Worm (Caenorhabditis elegans): Measurements from ENCODE around the gene clec-6.

The clec-6 gene

ce11 chrIII:4900260-4900659, 13.0 kb upstream of the clec-6 start, which contains the start of gene tag-340:
Gene tag-340 (plus strand): TSS chrIII:4900508.
- no peak for TF ChIP-seq ref-1 (GFP tag; conservative IDR thresholded peaks at IDR 0.05)
- no peak for TF ChIP-seq med-1 (GFP tag; optimal IDR thresholded peaks at IDR 0.05; ENCODE audit: insufficient read depth)
- TF ChIP-seq cog-1 (tag; optimal IDR thresholded peaks at IDR 0.05) = no peak
- TF ChIP-seq ztf-23 (GFP tag; IDR thresholded peaks at IDR 0.05) = no peak
- no peak for TF ChIP-seq ztf-29 (GFP tag; IDR thresholded peaks at IDR 0.05)
- TF ChIP-seq T22C8.4 (GFP tag; IDR thresholded peaks at IDR 0.05) = no peak
- no peak for TF ChIP-seq klf-2 (GFP tag; conservative IDR thresholded peaks at IDR 0.05)
- no peak for TF ChIP-seq tab-1 (GFP tag; IDR thresholded peaks at IDR 0.05)
- no peak for TF ChIP-seq flt-1 (GFP tag; IDR thresholded peaks at IDR 0.05)

- TF ChIP-seq tab-1 (GFP tag; IDR thresholded peaks at IDR 0.05) (no peak), med-1 (GFP tag; optimal IDR thresholded peaks at IDR 0.05; ENCODE audit: insufficient read depth) (no peak), T22C8.4 (GFP tag; IDR thresholded peaks at IDR 0.05) (peak; percentile 36; the same call in 1 of the 2 replicates), cog-1 (tag; optimal IDR thresholded peaks at IDR 0.05) (peak; percentile 95), klf-2 (GFP tag; conservative IDR thresholded peaks at IDR 0.05) (no peak), ref-1 (GFP tag; conservative IDR thresholded peaks at IDR 0.05) (no peak), ztf-23 (GFP tag; IDR thresholded peaks at IDR 0.05) (peak; percentile 94), flt-1 (GFP tag; IDR thresholded peaks at IDR 0.05) (peak; percentile 84), ztf-29 (GFP tag; IDR thresholded peaks at IDR 0.05) (no peak)
Observed at ce11 chrIII:4899728-4900127, 12.5 kb upstream of the clec-6 start.

ce11 chrIII:4899035-4899578, 11.9 kb upstream of the clec-6 start, which contains the start of gene nhl-2:
Gene nhl-2 (minus strand): TSS chrIII:4899085.
- TF ChIP-seq ref-1 (GFP tag; conservative IDR thresholded peaks at IDR 0.05) (no peak), ztf-23 (GFP tag; IDR thresholded peaks at IDR 0.05) (no peak), flt-1 (GFP tag; IDR thresholded peaks at IDR 0.05) (no peak)

- TF ChIP-seq ztf-23 (GFP tag; IDR thresholded peaks at IDR 0.05) = no peak
- TF ChIP-seq flt-1 (GFP tag; IDR thresholded peaks at IDR 0.05) = no peak
- TF ChIP-seq klf-2 (GFP tag; conservative IDR thresholded peaks at IDR 0.05) = no peak
- TF ChIP-seq ztf-29 (GFP tag; IDR thresholded peaks at IDR 0.05) = no peak
- no peak for TF ChIP-seq T22C8.4 (GFP tag; IDR thresholded peaks at IDR 0.05)
- TF ChIP-seq ref-1 (GFP tag; conservative IDR thresholded peaks at IDR 0.05) = no peak
- no peak for TF ChIP-seq med-1 (GFP tag; optimal IDR thresholded peaks at IDR 0.05; ENCODE audit: insufficient read depth)
- no peak for TF ChIP-seq cog-1 (tag; optimal IDR thresholded peaks at IDR 0.05)
- TF ChIP-seq tab-1 (GFP tag; IDR thresholded peaks at IDR 0.05) = no peak
Observed at ce11 chrIII:4895313-4895712, 8.1 kb upstream of the clec-6 start.

- TF ChIP-seq tab-1 (GFP tag; IDR thresholded peaks at IDR 0.05) (no peak), ztf-29 (GFP tag; IDR thresholded peaks at IDR 0.05) (no peak), ref-1 (GFP tag; conservative IDR thresholded peaks at IDR 0.05) (no peak), T22C8.4 (GFP tag; IDR thresholded peaks at IDR 0.05) (no peak), med-1 (GFP tag; optimal IDR thresholded peaks at IDR 0.05; ENCODE audit: insufficient read depth) (no peak), klf-2 (GFP tag; conservative IDR thresholded peaks at IDR 0.05) (no peak)
Observed at ce11 chrIII:4893540-4893939, 6.3 kb upstream of the clec-6 start, which contains the start of gene F26F4.6. Gene F26F4.6 (minus strand): TSS chrIII:4893640.

ce11 chrIII:4890997-4891396, 3.8 kb upstream of the clec-6 start, which contains the start of gene F26F4.5:
Gene F26F4.5 (minus strand): TSS chrIII:4891252.
- TF ChIP-seq ref-1 (GFP tag; conservative IDR thresholded peaks at IDR 0.05) (no peak), klf-2 (GFP tag; conservative IDR thresholded peaks at IDR 0.05) (no peak), ztf-29 (GFP tag; IDR thresholded peaks at IDR 0.05) (no peak), cog-1 (tag; optimal IDR thresholded peaks at IDR 0.05) (no peak), ztf-23 (GFP tag; IDR thresholded peaks at IDR 0.05) (no peak), med-1 (GFP tag; optimal IDR thresholded peaks at IDR 0.05; ENCODE audit: insufficient read depth) (no peak), flt-1 (GFP tag; IDR thresholded peaks at IDR 0.05) (no peak), T22C8.4 (GFP tag; IDR thresholded peaks at IDR 0.05) (no peak), tab-1 (GFP tag; IDR thresholded peaks at IDR 0.05) (no peak)

ce11 chrIII:4883429-4883828, 3.8 kb downstream of the clec-6 start, which contains the start of gene clec-5:
Gene clec-5 (minus strand): TSS chrIII:4883606.
- TF ChIP-seq ztf-29 (GFP tag; IDR thresholded peaks at IDR 0.05) (no peak), med-1 (GFP tag; optimal IDR thresholded peaks at IDR 0.05; ENCODE audit: insufficient read depth) (no peak), T22C8.4 (GFP tag; IDR thresholded peaks at IDR 0.05) (no peak), klf-2 (GFP tag; conservative IDR thresholded peaks at IDR 0.05) (no peak)

- TF ChIP-seq ztf-29 (GFP tag; IDR thresholded peaks at IDR 0.05) = no peak
- no peak for TF ChIP-seq ztf-23 (GFP tag; IDR thresholded peaks at IDR 0.05)
- TF ChIP-seq med-1 (GFP tag; optimal IDR thresholded peaks at IDR 0.05; ENCODE audit: insufficient read depth) = no peak
- TF ChIP-seq flt-1 (GFP tag; IDR thresholded peaks at IDR 0.05) = no peak
- no peak for TF ChIP-seq ref-1 (GFP tag; conservative IDR thresholded peaks at IDR 0.05)
- TF ChIP-seq klf-2 (GFP tag; conservative IDR thresholded peaks at IDR 0.05) = no peak
- no peak for TF ChIP-seq tab-1 (GFP tag; IDR thresholded peaks at IDR 0.05)
- no peak for TF ChIP-seq T22C8.4 (GFP tag; IDR thresholded peaks at IDR 0.05)
- TF ChIP-seq cog-1 (tag; optimal IDR thresholded peaks at IDR 0.05) = no peak
Observed at ce11 chrIII:4881955-4882354, 5.3 kb downstream of the clec-6 start.

ce11 chrIII:4879445-4879844, 7.8 kb downstream of the clec-6 start, which contains the start of gene C35D10.1:
Gene C35D10.1 (plus strand): TSS chrIII:4879745.
- TF ChIP-seq ztf-29 (GFP tag; IDR thresholded peaks at IDR 0.05) = no peak
- TF ChIP-seq flt-1 (GFP tag; IDR thresholded peaks at IDR 0.05) = no peak
- TF ChIP-seq med-1 (GFP tag; optimal IDR thresholded peaks at IDR 0.05; ENCODE audit: insufficient read depth) = no peak
- TF ChIP-seq tab-1 (GFP tag; IDR thresholded peaks at IDR 0.05) = no peak

ce11 chrIII:4878281-4878680, 9.0 kb downstream of the clec-6 start, which contains the start of the genes tost-1 and arx-6:
Gene tost-1 (minus strand): TSS chrIII:4878311.
Gene arx-6 (plus strand): TSS chrIII:4878658.
- TF ChIP-seq flt-1 (GFP tag; IDR thresholded peaks at IDR 0.05) (no peak), tab-1 (GFP tag; IDR thresholded peaks at IDR 0.05) (no peak), ztf-23 (GFP tag; IDR thresholded peaks at IDR 0.05) (no peak), med-1 (GFP tag; optimal IDR thresholded peaks at IDR 0.05; ENCODE audit: insufficient read depth) (no peak), klf-2 (GFP tag; conservative IDR thresholded peaks at IDR 0.05) (no peak), ref-1 (GFP tag; conservative IDR thresholded peaks at IDR 0.05) (no peak), cog-1 (tag; optimal IDR thresholded peaks at IDR 0.05) (no peak), T22C8.4 (GFP tag; IDR thresholded peaks at IDR 0.05) (0 out of 2 replicates have a peak, but pooled peaks have one; percentile 5)
